Worm (Caenorhabditis elegans): ENCODE data around the gene H11E01.2.

- TF ChIP-seq egl-27 (tag; optimal IDR thresholded peaks at IDR 0.05) (no peak), snpc-4 (tag; optimal IDR thresholded peaks at IDR 0.05) (no peak), lin-39 (tag; optimal IDR thresholded peaks at IDR 0.05) (no peak), mbf-1 (tag; optimal IDR thresholded peaks at IDR 0.05) (no peak), nhr-129 (tag; optimal IDR thresholded peaks at IDR 0.05) (no peak), ceh-16 (tag; optimal IDR thresholded peaks at IDR 0.05) (no peak), nhr-77 (tag; optimal IDR thresholded peaks at IDR 0.05) (no peak)
Measured at ce11 chrX:1578682-1579081, 42.2 kb upstream of the H11E01.2 start.
